Fruit fly (Drosophila melanogaster) whole organism, prepupa: Measurements from ENCODE around the gene Dsor1.

Source experiments
- Blimp-1 ChIP-seq: fragments of 200-800 bp; sonication (Bioruptor generic); optimal IDR thresholded peaks from 3 replicates; lab custom pipeline; 2017; ENCODE audit warnings: missing biosample characterization, missing genetic modification characterization, mild to moderate bottlenecking, moderate library complexity, missing genetic modification reagents
- CG1621 ChIP-seq: fragments of 200-800 bp; sonication (Bioruptor generic); optimal IDR thresholded peaks from 3 replicates; lab custom pipeline; 2018; ENCODE audit warnings: missing biosample characterization, mild to moderate bottlenecking, missing genetic modification characterization
- CG8119 ChIP-seq: fragments of 200-800 bp; sonication (Bioruptor generic); IDR thresholded peaks from 3 replicates; pipeline ENCODE4 v1.3.6; 2022; ENCODE audit warnings: missing biosample characterization, missing genetic modification characterization
- Gug ChIP-seq: fragments of 200-800 bp; sonication (Bioruptor generic); IDR thresholded peaks from 2 replicates; pipeline ENCODE4 v1.3.6; 2022; ENCODE audit warnings: missing biosample characterization, missing genetic modification characterization
- Hr39 ChIP-seq: fragments of 200-800 bp; sonication (Bioruptor generic); optimal IDR thresholded peaks from 2 replicates; lab custom pipeline; 2016; ENCODE audit warnings: missing biosample characterization, missing genetic modification characterization
- dac ChIP-seq: fragments of 200-800 bp; sonication (Bioruptor generic); optimal IDR thresholded peaks from 2 replicates; lab custom pipeline; 2017; ENCODE audit warnings: missing biosample characterization, mild to moderate bottlenecking, missing genetic modification characterization

DNA sequence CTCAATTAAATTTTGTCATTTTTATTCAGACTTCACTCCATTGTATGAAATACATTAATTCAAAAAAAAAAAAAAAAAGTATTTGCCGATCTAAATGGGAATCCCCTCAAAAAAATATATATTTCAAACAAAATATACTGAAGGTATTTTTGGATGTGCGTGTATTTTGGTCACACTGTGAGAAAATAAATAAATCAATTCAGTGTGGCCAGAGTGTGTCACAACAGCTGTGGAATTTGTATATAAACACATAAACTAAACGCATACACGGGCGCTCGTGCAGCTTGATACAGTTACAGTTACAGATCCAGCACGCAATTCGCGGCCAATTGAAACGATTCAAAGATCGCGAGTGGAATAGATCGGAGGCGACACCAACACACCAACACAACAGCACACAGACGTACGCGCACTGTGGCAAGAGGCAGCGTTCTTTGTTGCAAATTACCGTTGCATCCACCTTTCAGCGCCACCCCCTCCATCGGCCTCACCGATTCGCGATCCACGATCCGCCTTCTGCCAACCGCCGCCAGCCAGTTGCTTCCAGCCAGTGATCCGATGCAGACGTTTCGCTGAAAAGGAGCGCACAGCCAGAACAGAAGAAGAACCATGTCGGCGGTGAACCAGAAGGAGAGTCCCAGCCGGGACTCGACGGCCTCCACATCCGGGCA, 3.2 kb downstream of the Dsor1 start, which contains the start of gene CG17754:
- no peak for TF ChIP-seq CG1621 (tag; lab: Kevin White, UChicago)
- no peak for TF ChIP-seq CG8119
- no peak for TF ChIP-seq Gug
- TF ChIP-seq Blimp-1 (GFP tag; lab: Kevin White, UChicago) = no peak
- no peak for TF ChIP-seq Hr39
- TF ChIP-seq dac (GFP tag; lab: Kevin White, UChicago) = no peak
